Worm (Caenorhabditis elegans): ENCODE measurements around the gene F26G1.15.

DNA sequence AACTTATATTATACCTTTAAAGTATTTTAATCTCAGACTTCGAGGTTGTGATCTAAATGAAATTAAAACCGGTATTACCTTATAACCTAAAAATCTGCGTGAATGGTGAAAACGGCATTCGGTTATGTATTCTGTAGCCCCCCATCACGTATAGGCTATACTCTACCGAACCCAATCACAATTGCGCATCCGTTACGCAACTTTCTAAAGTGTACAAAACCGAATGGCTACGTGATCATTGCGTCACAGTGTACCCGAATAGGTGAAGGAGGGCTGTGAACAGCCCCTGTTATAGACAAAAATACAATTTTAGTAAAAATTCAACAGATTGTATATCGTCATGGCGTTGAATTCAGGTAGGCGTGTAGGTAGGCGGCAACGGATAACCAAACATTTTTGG lies 32.5 kb downstream of the F26G1.15 start:
- no peak for TF ChIP-seq C38D4.7 (GFP tag; optimal IDR thresholded peaks at IDR 0.05)
- no peak for TF ChIP-seq pqm-1 (tag; optimal IDR thresholded peaks at IDR 0.05)
